Worm (Caenorhabditis elegans): Measurements from ENCODE around the gene ZK1010.8.

- TF ChIP-seq flt-1 (GFP tag; IDR thresholded peaks at IDR 0.05) (no peak), cog-1 (tag; optimal IDR thresholded peaks at IDR 0.05) (no peak), ref-1 (GFP tag; conservative IDR thresholded peaks at IDR 0.05) (no peak), med-1 (GFP tag; optimal IDR thresholded peaks at IDR 0.05; ENCODE audit: insufficient read depth) (no peak), ztf-23 (GFP tag; IDR thresholded peaks at IDR 0.05) (no peak), T22C8.4 (GFP tag; IDR thresholded peaks at IDR 0.05) (no peak), ztf-29 (GFP tag; IDR thresholded peaks at IDR 0.05) (no peak), tab-1 (GFP tag; IDR thresholded peaks at IDR 0.05) (no peak)
Measured at ce11 chrIII:12959286-12959685, 41.2 kb downstream of the ZK1010.8 start.

All from whole organism, midembryonic.